Worm (Caenorhabditis elegans) whole organism, L3 larva: ENCODE data around the gene R07E5.7.

Experiments
- egl-27 ChIP-seq: sonication (generic microtip); optimal IDR thresholded peaks from 4 replicates; lab custom pipeline; 2017; ENCODE audit warnings: missing biosample characterization, missing genetic modification reagents, missing genetic modification characterization
- nhr-77 ChIP-seq: fragments of 150-350 bp; optimal IDR thresholded peaks from 2 replicates; lab custom pipeline; 2014; ENCODE audit warnings: missing biosample characterization, missing genetic modification characterization

ce11 chrIII:4408251-4408650 is 10.7 kb downstream of the R07E5.7 start, which contains the start of gene gpch-1:
- TF ChIP-seq egl-27 (tag; lab: Kevin White, UChicago), result no peak
- TF ChIP-seq nhr-77, result no peak
